Fruit fly (Drosophila melanogaster): ENCODE results near the gene CG15395.

DNA sequence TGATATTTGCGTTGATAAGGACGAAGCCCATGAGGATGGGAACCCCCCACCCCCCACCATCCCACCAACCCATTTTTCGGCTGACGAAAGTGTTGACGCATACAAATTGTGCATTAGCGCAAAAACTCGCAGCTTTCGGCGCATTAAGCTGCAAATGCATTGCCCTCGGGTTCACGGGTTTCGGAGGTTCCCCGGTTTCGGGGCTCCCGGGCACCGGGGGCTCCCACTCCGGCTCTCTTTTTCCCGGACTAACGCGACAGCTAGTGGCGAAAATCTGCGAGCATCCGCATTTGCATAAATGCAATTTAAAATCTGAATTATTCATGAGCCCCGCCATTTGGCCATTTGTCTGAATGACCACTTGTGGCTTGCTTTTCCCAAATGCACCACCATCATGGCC is 17.7 kb downstream of the CG15395 start:
- TF ChIP-seq insv (optimal IDR thresholded peaks at IDR 0.05) (no peak), psq (optimal IDR thresholded peaks at IDR 0.05) (no peak), h (optimal IDR thresholded peaks at IDR 0.05) (no peak), Sin3A (optimal IDR thresholded peaks at IDR 0.05) (no peak)

Measured in Kc167 (cell line).